Fruit fly (Drosophila melanogaster) whole organism, prepupa: ENCODE measurements around the gene CG34266.
A peak's percentile ranks its signal among the peaks of the same experiment; 100 is the strongest.

Source experiments
- Blimp-1 ChIP-seq: fragments of 200-800 bp; sonication (Bioruptor generic); optimal IDR thresholded peaks from 3 replicates; lab custom pipeline; 2017; ENCODE audit warnings: missing biosample characterization, missing genetic modification characterization, mild to moderate bottlenecking, moderate library complexity, missing genetic modification reagents
- CG10669 ChIP-seq: fragments of 200-800 bp; sonication (Bioruptor generic); optimal IDR thresholded peaks from 3 replicates; lab custom pipeline; 2018; ENCODE audit warnings: missing biosample characterization, mild to moderate bottlenecking, missing genetic modification characterization, moderate library complexity
- CG11762 ChIP-seq: fragments of 200-800 bp; sonication (Bioruptor generic); optimal IDR thresholded peaks from 3 replicates; lab custom pipeline; 2016; ENCODE audit warnings: missing biosample characterization, missing genetic modification characterization; ENCODE audit not compliant: insufficient read depth
- CG11902 ChIP-seq: fragments of 200-800 bp; sonication (Bioruptor generic); optimal IDR thresholded peaks from 3 replicates; lab custom pipeline; 2016; ENCODE audit warnings: missing biosample characterization, missing genetic modification characterization
- CG15336 ChIP-seq: fragments of 200-800 bp; sonication (Bioruptor generic); IDR thresholded peaks from 2 replicates; pipeline ENCODE4 v1.3.6; 2022; ENCODE audit warnings: missing biosample characterization, missing genetic modification characterization
- CG1621 ChIP-seq: fragments of 200-800 bp; sonication (Bioruptor generic); optimal IDR thresholded peaks from 3 replicates; lab custom pipeline; 2018; ENCODE audit warnings: missing biosample characterization, mild to moderate bottlenecking, missing genetic modification characterization
- CG3032 ChIP-seq: fragments of 200-800 bp; optimal IDR thresholded peaks from 2 replicates; lab custom pipeline; 2019; ENCODE audit warnings: missing biosample characterization, mild to moderate bottlenecking, missing genetic modification characterization, moderate library complexity
- CG31627 ChIP-seq: fragments of 200-800 bp; sonication (Bioruptor generic); optimal IDR thresholded peaks from 3 replicates; lab custom pipeline; 2016; ENCODE audit warnings: missing biosample characterization, missing genetic modification characterization
- CG3919 ChIP-seq: fragments of 200-800 bp; sonication (Bioruptor generic); optimal IDR thresholded peaks from 3 replicates; lab custom pipeline; 2016; ENCODE audit warnings: missing biosample characterization, missing genetic modification characterization
- CG4318 ChIP-seq: fragments of 200-800 bp; sonication (Bioruptor generic); optimal IDR thresholded peaks from 3 replicates; lab custom pipeline; 2017; ENCODE audit warnings: missing biosample characterization, mild to moderate bottlenecking, missing genetic modification characterization
- CG6163 ChIP-seq: fragments of 200-800 bp; sonication (Bioruptor generic); IDR thresholded peaks from 3 replicates; pipeline ENCODE4 v1.3.6; 2022; ENCODE audit warnings: missing biosample characterization, missing genetic modification characterization
- CG6276 ChIP-seq: fragments of 200-800 bp; sonication (Bioruptor generic); optimal IDR thresholded peaks from 2 replicates; lab custom pipeline; 2017; ENCODE audit warnings: missing biosample characterization, mild to moderate bottlenecking, missing genetic modification characterization
- CG6792 ChIP-seq: fragments of 200-800 bp; sonication (Bioruptor generic); optimal IDR thresholded peaks from 3 replicates; lab custom pipeline; 2016; ENCODE audit warnings: missing biosample characterization, missing genetic modification characterization
- CG6854 ChIP-seq: fragments of 200-800 bp; sonication (Bioruptor generic); optimal IDR thresholded peaks from 2 replicates; lab custom pipeline; 2017; ENCODE audit warnings: missing biosample characterization, mild to moderate bottlenecking, missing genetic modification characterization
- CG7368 ChIP-seq: fragments of 200-800 bp; sonication (Bioruptor generic); optimal IDR thresholded peaks from 3 replicates; lab custom pipeline; 2016; ENCODE audit warnings: missing biosample characterization, missing genetic modification characterization
- CG8119 ChIP-seq: fragments of 200-800 bp; sonication (Bioruptor generic); IDR thresholded peaks from 3 replicates; pipeline ENCODE4 v1.3.6; 2022; ENCODE audit warnings: missing biosample characterization, missing genetic modification characterization
- CG8319 ChIP-seq: fragments of 200-800 bp; sonication (Bioruptor generic); optimal IDR thresholded peaks from 3 replicates; lab custom pipeline; 2016; ENCODE audit warnings: missing biosample characterization, missing genetic modification characterization
- Eip78C ChIP-seq: fragments of 200-800 bp; sonication (Bioruptor generic); peaks from one replicate; lab custom pipeline; 2016; ENCODE audit warnings: missing biosample characterization, missing genetic modification characterization
- Ets21C ChIP-seq: fragments of 200-800 bp; sonication (Bioruptor generic); optimal IDR thresholded peaks from 3 replicates; lab custom pipeline; 2016; ENCODE audit warnings: missing biosample characterization, missing genetic modification characterization
- Gug ChIP-seq: fragments of 200-800 bp; sonication (Bioruptor generic); IDR thresholded peaks from 2 replicates; pipeline ENCODE4 v1.3.6; 2022; ENCODE audit warnings: missing biosample characterization, missing genetic modification characterization
- Hr38 ChIP-seq: sonication (Bioruptor generic); optimal IDR thresholded peaks from 2 replicates; lab custom pipeline; 2016; ENCODE audit warnings: missing biosample characterization, missing genetic modification characterization
- Hr39 ChIP-seq: fragments of 200-800 bp; sonication (Bioruptor generic); optimal IDR thresholded peaks from 2 replicates; lab custom pipeline; 2016; ENCODE audit warnings: missing biosample characterization, missing genetic modification characterization
- Hr4 ChIP-seq: fragments of 200-800 bp; sonication (Bioruptor generic); optimal IDR thresholded peaks from 3 replicates; lab custom pipeline; 2016; ENCODE audit warnings: missing biosample characterization, missing genetic modification characterization
- Lpt ChIP-seq: fragments of 200-800 bp; sonication (Bioruptor generic); optimal IDR thresholded peaks from 3 replicates; lab custom pipeline; 2016; ENCODE audit warnings: missing biosample characterization, missing genetic modification characterization
- OdsH ChIP-seq: fragments of 200-800 bp; sonication (Bioruptor generic); optimal IDR thresholded peaks from 3 replicates; lab custom pipeline; 2016; ENCODE audit warnings: missing biosample characterization, missing genetic modification characterization
- Sox102F ChIP-seq: fragments of 200-800 bp; sonication (Bioruptor generic); optimal IDR thresholded peaks from 2 replicates; lab custom pipeline; 2016; ENCODE audit warnings: missing biosample characterization, mild to moderate bottlenecking, missing genetic modification characterization
- Sox14 ChIP-seq: fragments of 200-800 bp; sonication (Bioruptor generic); optimal IDR thresholded peaks from 3 replicates; lab custom pipeline; 2016; ENCODE audit warnings: missing biosample characterization, missing genetic modification characterization
- Sox15 ChIP-seq: fragments of 200-800 bp; sonication (Bioruptor generic); optimal IDR thresholded peaks from 3 replicates; lab custom pipeline; 2016; ENCODE audit warnings: missing biosample characterization, missing genetic modification characterization
- achi ChIP-seq: fragments of 200-800 bp; sonication (Bioruptor generic); optimal IDR thresholded peaks from 3 replicates; lab custom pipeline; 2016; ENCODE audit warnings: missing biosample characterization, missing genetic modification characterization
- dac ChIP-seq: fragments of 200-800 bp; sonication (Bioruptor generic); optimal IDR thresholded peaks from 2 replicates; lab custom pipeline; 2017; ENCODE audit warnings: missing biosample characterization, mild to moderate bottlenecking, missing genetic modification characterization
- dsx ChIP-seq: fragments of 200-800 bp; optimal IDR thresholded peaks from 3 replicates; lab custom pipeline; 2019; ENCODE audit warnings: missing biosample characterization, mild to moderate bottlenecking, missing genetic modification characterization, moderate library complexity; ENCODE audit not compliant: poor library complexity, severe bottlenecking
- eg ChIP-seq: fragments of 200-800 bp; sonication (Bioruptor generic); IDR thresholded peaks from 3 replicates; pipeline ENCODE4 v1.3.6; 2022; ENCODE audit warnings: missing biosample characterization, missing genetic modification characterization
- fd59A ChIP-seq: fragments of 200-800 bp; sonication (Bioruptor generic); optimal IDR thresholded peaks from 2 replicates; lab custom pipeline; 2017; ENCODE audit warnings: missing biosample characterization, mild to moderate bottlenecking, missing genetic modification characterization, missing genetic modification reagents
- fd85E ChIP-seq: fragments of 200-800 bp; sonication (Bioruptor generic); optimal IDR thresholded peaks from 3 replicates; lab custom pipeline; 2016; ENCODE audit warnings: missing biosample characterization, missing genetic modification characterization
- fkh ChIP-seq: fragments of 200-800 bp; sonication (Bioruptor generic); optimal IDR thresholded peaks from 3 replicates; lab custom pipeline; 2017; ENCODE audit warnings: missing biosample characterization, mild to moderate bottlenecking, missing genetic modification characterization, moderate library complexity
- lz ChIP-seq: fragments of 200-800 bp; sonication (Bioruptor generic); optimal IDR thresholded peaks from 3 replicates; lab custom pipeline; 2016; ENCODE audit warnings: missing biosample characterization, missing genetic modification characterization
- net ChIP-seq: fragments of 200-800 bp; sonication (Bioruptor generic); optimal IDR thresholded peaks from 3 replicates; lab custom pipeline; 2016; ENCODE audit warnings: missing biosample characterization, missing genetic modification characterization
- pdm3 ChIP-seq: fragments of 200-800 bp; sonication (Bioruptor generic); optimal IDR thresholded peaks from 3 replicates; lab custom pipeline; 2016; ENCODE audit warnings: missing biosample characterization, missing genetic modification characterization
- salr ChIP-seq, 2 experiments: fragments of 200-800 bp; sonication (Bioruptor generic); optimal IDR thresholded peaks; 3 replicates each; lab custom pipeline; 2016 to 2018; ENCODE audit warnings: missing biosample characterization in 2 of 2, missing genetic modification characterization in 2 of 2, mild to moderate bottlenecking in 1 of 2
- spab ChIP-seq: fragments of 200-800 bp; sonication (Bioruptor generic); optimal IDR thresholded peaks from 2 replicates; lab custom pipeline; 2017; ENCODE audit warnings: missing biosample characterization, mild to moderate bottlenecking, missing genetic modification characterization, missing genetic modification reagents
- ss ChIP-seq, 2 experiments: fragments of 200-800 bp; sonication (Bioruptor generic); optimal IDR thresholded peaks; 2 replicates in 1 of 2; 3 replicates in 1 of 2; lab custom pipeline; 2017 to 2018; ENCODE audit warnings: mild to moderate bottlenecking in 2 of 2, missing biosample characterization in 2 of 2, missing genetic modification characterization in 2 of 2, moderate library complexity in 1 of 2
- topi ChIP-seq: fragments of 200-800 bp; sonication (Bioruptor generic); optimal IDR thresholded peaks from 3 replicates; lab custom pipeline; 2016; ENCODE audit warnings: missing biosample characterization, missing genetic modification characterization

The CG34266 gene

dm6 chr3L:4677532-4677931 is at the start of gene CG34266:
Gene CG34266, plus strand, starts transcription at chr3L:4677832.
- TF ChIP-seq achi (GFP tag; lab: Kevin White, UChicago) (no peak), Sox15 (GFP tag; lab: Kevin White, UChicago) (no peak), ss (GFP tag; optimal IDR thresholded peaks at IDR 0.05; lab: Kevin White, UChicago) (no peak), CG10669 (GFP tag; lab: Kevin White, UChicago) (no peak), spab (GFP tag; lab: Kevin White, UChicago) (no peak), topi (GFP tag; lab: Kevin White, UChicago) (no peak), CG8119 (GFP tag; lab: Robert Waterston, UW) (no peak), dsx (GFP tag; lab: Kevin White, UChicago) (no peak)

dm6 chr3L:4634689-4635088 is 42.9 kb upstream of the CG34266 start, which contains the start of gene CG13716:
Gene CG13716, minus strand, starts transcription at chr3L:4634789.
- TF ChIP-seq CG8119 (GFP tag; lab: Robert Waterston, UW): no peak
- no peak for TF ChIP-seq net (GFP tag; lab: Kevin White, UChicago)
- TF ChIP-seq pdm3 (GFP tag; lab: Kevin White, UChicago): no peak
- no peak for TF ChIP-seq Blimp-1
- TF ChIP-seq achi (GFP tag; lab: Kevin White, UChicago): no peak
- TF ChIP-seq dac (GFP tag; lab: Kevin White, UChicago): no peak
- no peak for TF ChIP-seq CG31627 (GFP tag; lab: Kevin White, UChicago)
- TF ChIP-seq CG4318 (GFP tag; lab: Kevin White, UChicago): no peak
- no peak for TF ChIP-seq CG15336 (GFP tag; lab: Robert Waterston, UW)
- TF ChIP-seq CG3919: no peak

- TF ChIP-seq topi (GFP tag; lab: Kevin White, UChicago) (no peak), CG11762 (GFP tag; lab: Kevin White, UChicago) (no peak), CG7368 (no peak), eg (GFP tag; lab: Robert Waterston, UW) (no peak), CG31627 (GFP tag; lab: Kevin White, UChicago) (no peak), CG1621 (tag; lab: Kevin White, UChicago) (no peak), dsx (GFP tag; lab: Kevin White, UChicago) (no peak), CG6854 (GFP tag; lab: Kevin White, UChicago) (no peak), Hr4 (GFP tag; lab: Kevin White, UChicago) (no peak), lz (GFP tag; lab: Kevin White, UChicago) (no peak), fkh (no peak), CG11902 (GFP tag; lab: Kevin White, UChicago) (no peak), fd85E (no peak), ss (GFP tag; optimal IDR thresholded peaks at IDR 0.05; lab: Kevin White, UChicago) (no peak), fd59A (no peak), Sox102F (GFP tag; lab: Kevin White, UChicago) (no peak)
Observed at dm6 chr3L:4647976-4648375, 29.7 kb upstream of the CG34266 start, which contains the start of gene TTLL1B. Gene TTLL1B, plus strand, starts transcription at chr3L:4648276.

- TF ChIP-seq salr (GFP tag; optimal IDR thresholded peaks at IDR 0.05; lab: Kevin White, UChicago): no peak
Observed at dm6 chr3L:4667289-4667688, 10.3 kb upstream of the CG34266 start, which contains the start of gene CG32236. Gene CG32236, minus strand, starts transcription at chr3L:4667389.

- no peak for TF ChIP-seq salr (GFP tag; optimal IDR thresholded peaks at IDR 0.05; lab: Kevin White, UChicago)
- 0 out of 2 replicates have a peak, but pooled peaks have one; percentile 14 for TF ChIP-seq Gug (GFP tag; lab: Robert Waterston, UW)
- no peak for TF ChIP-seq CG15336 (GFP tag; lab: Robert Waterston, UW)
- TF ChIP-seq CG6276 (GFP tag; lab: Kevin White, UChicago): peak; percentile 6
- no peak for TF ChIP-seq Blimp-1
- no peak for TF ChIP-seq OdsH (GFP tag; lab: Kevin White, UChicago)
- TF ChIP-seq CG31627 (GFP tag; lab: Kevin White, UChicago): no peak
- no peak for TF ChIP-seq CG3032 (tag; lab: Kevin White, UChicago)
- no peak for TF ChIP-seq Sox14
- no peak for TF ChIP-seq Hr39 (GFP tag; lab: Kevin White, UChicago)
- no peak for TF ChIP-seq Hr4 (GFP tag; lab: Kevin White, UChicago)
- no peak for TF ChIP-seq CG6792
- no peak for TF ChIP-seq fd59A
- no peak for TF ChIP-seq CG8319 (GFP tag; lab: Kevin White, UChicago)
- peak; percentile 11 for TF ChIP-seq CG11762 (GFP tag; lab: Kevin White, UChicago)
- no peak for TF ChIP-seq CG6163
- no peak for TF ChIP-seq dac (GFP tag; lab: Kevin White, UChicago)
- peak; percentile 81 for TF ChIP-seq Eip78C (GFP tag; lab: Kevin White, UChicago)
- no peak for TF ChIP-seq Ets21C
- TF ChIP-seq CG3919: peak; percentile 35
- no peak for TF ChIP-seq pdm3 (GFP tag; lab: Kevin White, UChicago)
- peak; percentile 45; the same call in 1 of the 3 replicates for TF ChIP-seq eg (GFP tag; lab: Robert Waterston, UW)
- TF ChIP-seq Lpt (GFP tag; lab: Kevin White, UChicago): no peak
- no peak for TF ChIP-seq Hr38 (GFP tag; lab: Kevin White, UChicago)
Observed at dm6 chr3L:4679063-4679462, 1.4 kb downstream of the CG34266 start.
